Fruit fly (Drosophila melanogaster): Measurements from ENCODE around the gene Alp12.

Alp12 gene

dm6 chr2L:19439598-19440230 is 15.9 kb downstream of the Alp12 start (continued):
- TF ChIP-seq zfh2 (GFP tag; optimal IDR thresholded peaks at IDR 0.05): peak; percentile 40
- TF ChIP-seq CG10366 (GFP tag; IDR thresholded peaks at IDR 0.05): peak; percentile 96
- peak; percentile 56 for TF ChIP-seq CG13296 (GFP tag; optimal IDR thresholded peaks at IDR 0.05)
- no peak for TF ChIP-seq sr (GFP tag; IDR thresholded peaks at IDR 0.05)
- TF ChIP-seq da (GFP tag; optimal IDR thresholded peaks at IDR 0.05): peak; percentile 73
- peak; percentile 56 for TF ChIP-seq CG9609 (GFP tag; optimal IDR thresholded peaks at IDR 0.05)
- peak; percentile 91 for TF ChIP-seq NC2α (GFP tag; optimal IDR thresholded peaks at IDR 0.05)
- peak; percentile 81 for TF ChIP-seq CG13424 (tag; optimal IDR thresholded peaks at IDR 0.05)
- TF ChIP-seq ci (GFP tag; IDR thresholded peaks at IDR 0.05): peak; percentile 97
- TF ChIP-seq pan (optimal IDR thresholded peaks at IDR 0.05): no peak
- TF ChIP-seq pan (GFP tag; optimal IDR thresholded peaks at IDR 0.05 in 1 of 2, IDR thresholded peaks at IDR 0.05 in 1 of 2): peak in 1 of 2 experiments; percentile 82
- peak; percentile 35 for TF ChIP-seq sug (tag; optimal IDR thresholded peaks at IDR 0.05)
- peak; percentile 14 for TF ChIP-seq ERR (GFP tag; optimal IDR thresholded peaks at IDR 0.05)
- TF ChIP-seq gt (GFP tag; IDR thresholded peaks at IDR 0.05): peak; percentile 43; the same call in 1 of the 2 replicates
- peak; percentile 64 for TF ChIP-seq YL-1 (GFP tag; optimal IDR thresholded peaks at IDR 0.05)
- no peak for TF ChIP-seq hbn (GFP tag; IDR thresholded peaks at IDR 0.05; ENCODE audit: partially characterized antibody)
- peak; percentile 32 for TF ChIP-seq cato (GFP tag; optimal IDR thresholded peaks at IDR 0.05; ENCODE audit: borderline replicate concordance)
- TF ChIP-seq CG2712 (tag; optimal IDR thresholded peaks at IDR 0.05): peak; percentile 75
- TF ChIP-seq nerfin-1 (tag; optimal IDR thresholded peaks at IDR 0.05): peak; percentile 61
- peak; percentile 90 for TF ChIP-seq CG32767 (GFP tag; IDR thresholded peaks at IDR 0.05)
- TF ChIP-seq ac (GFP tag; optimal IDR thresholded peaks at IDR 0.05): peak; percentile 25
- TF ChIP-seq CG14014 (GFP tag; IDR thresholded peaks at IDR 0.05): peak; percentile 75
- no peak for TF ChIP-seq CG12104 (GFP tag; optimal IDR thresholded peaks at IDR 0.05)
- TF ChIP-seq Drgx (GFP tag; IDR thresholded peaks at IDR 0.05): peak; percentile 21; the same call in 1 of the 2 replicates
- TF ChIP-seq croc (GFP tag; conservative IDR thresholded peaks at IDR 0.05): peak; percentile 45; the same call in 2 of the 3 replicates
- TF ChIP-seq Fer3 (tag; optimal IDR thresholded peaks at IDR 0.05): peak; percentile 67
- 0 out of 2 replicates have a peak, but pooled peaks have one; percentile 34 for TF ChIP-seq Oaz (GFP tag; IDR thresholded peaks at IDR 0.05)
- no peak for TF ChIP-seq br (optimal IDR thresholded peaks at IDR 0.05)
- peak; percentile 29 for TF ChIP-seq CG6683 (GFP tag; optimal IDR thresholded peaks at IDR 0.05)
- TF ChIP-seq wor (GFP tag; IDR thresholded peaks at IDR 0.05): peak; percentile 88
- TF ChIP-seq Hey (tag; optimal IDR thresholded peaks at IDR 0.05): no peak
- TF ChIP-seq Nf-YC (tag; optimal IDR thresholded peaks at IDR 0.05): peak; percentile 8
- peak; percentile 57 for TF ChIP-seq gcm2 (GFP tag; optimal IDR thresholded peaks at IDR 0.05)
- peak; percentile 58 for TF ChIP-seq Abd-B (GFP tag; optimal IDR thresholded peaks at IDR 0.05)
- no peak for TF ChIP-seq GATAe (GFP tag; conservative IDR thresholded peaks at IDR 0.05)
- 0 out of 2 replicates have a peak, but pooled peaks have one; percentile 24 for TF ChIP-seq Scr (GFP tag; IDR thresholded peaks at IDR 0.05; ENCODE audit: partially characterized antibody)
- no peak for TF ChIP-seq amos (GFP tag; IDR thresholded peaks at IDR 0.05; ENCODE audit: partially characterized antibody)
- TF ChIP-seq CG10147 (GFP tag; optimal IDR thresholded peaks at IDR 0.05): peak; percentile 56
- TF ChIP-seq CkIIα-i1 (GFP tag; IDR thresholded peaks at IDR 0.05): no peak
- TF ChIP-seq hth (optimal IDR thresholded peaks at IDR 0.05): no peak
- TF ChIP-seq CG6765 (GFP tag; optimal IDR thresholded peaks at IDR 0.05): no peak
- TF ChIP-seq lilli (GFP tag; optimal IDR thresholded peaks at IDR 0.05): peak; percentile 94
- TF ChIP-seq CG4730 (GFP tag; IDR thresholded peaks at IDR 0.05): 0 out of 2 replicates have a peak, but pooled peaks have one; percentile 19
- TF ChIP-seq CG17361 (GFP tag; IDR thresholded peaks at IDR 0.05): peak; percentile 74
- peak; percentile 93 for TF ChIP-seq CoRest (tag; optimal IDR thresholded peaks at IDR 0.05)
- TF ChIP-seq dmrt99B (tag; optimal IDR thresholded peaks at IDR 0.05): peak; percentile 92
- peak; percentile 81 for TF ChIP-seq CG43689 (GFP tag; IDR thresholded peaks at IDR 0.05)
- TF ChIP-seq CG7928 (GFP tag; optimal IDR thresholded peaks at IDR 0.05): peak; percentile 24
- peak; percentile 70 for TF ChIP-seq CG18262 (tag; optimal IDR thresholded peaks at IDR 0.05)
- TF ChIP-seq CG3838 (GFP tag; optimal IDR thresholded peaks at IDR 0.05): no peak
- TF ChIP-seq CG2199 (GFP tag; IDR thresholded peaks at IDR 0.05): no peak

Data from whole organism, embryonic.